Worm (Caenorhabditis elegans): ENCODE measurements around the gene W02C12.2.

Gene W02C12.2

DNA sequence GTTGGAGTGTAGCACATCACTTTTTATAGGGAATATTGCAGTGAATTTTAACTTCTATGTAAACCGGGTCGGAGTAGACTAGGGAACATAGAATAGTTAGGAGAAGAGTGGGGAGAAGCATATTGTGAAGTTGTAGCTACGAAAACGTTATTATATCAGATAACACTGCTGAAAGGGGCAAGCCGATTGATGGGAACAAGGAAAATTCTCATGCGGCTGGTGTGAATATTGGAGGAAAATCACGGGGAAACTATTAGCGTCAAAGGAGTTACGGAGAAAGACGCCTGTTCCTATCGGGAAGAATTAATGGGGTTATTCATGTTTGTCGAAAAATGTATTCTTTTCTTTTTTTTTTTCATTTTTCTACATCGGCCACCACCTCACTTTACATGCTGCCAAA is 14.5 kb downstream of the W02C12.2 start, which contains the start of gene F47C12.6:
TSS of gene F47C12.6 (minus strand) at position 101 of the 400 bp plus-strand sequence.
- TF ChIP-seq aly-1 (tag; optimal IDR thresholded peaks at IDR 0.05) (no peak), hnd-1 (tag; optimal IDR thresholded peaks at IDR 0.05) (no peak), tra-4 (tag; optimal IDR thresholded peaks at IDR 0.05) (no peak), ceh-36 (tag; optimal IDR thresholded peaks at IDR 0.05) (no peak), F13C5.2 (tag; optimal IDR thresholded peaks at IDR 0.05) (no peak), pes-1 (GFP tag; IDR thresholded peaks at IDR 0.05) (no peak), scrt-1 (GFP tag; IDR thresholded peaks at IDR 0.05) (no peak), hmbx-1 (tag; optimal IDR thresholded peaks at IDR 0.05) (no peak), ama-1 (optimal IDR thresholded peaks at IDR 0.05) (no peak), ets-7 (tag; optimal IDR thresholded peaks at IDR 0.05) (no peak), hmg-4 (GFP tag; optimal IDR thresholded peaks at IDR 0.05) (no peak), flt-1 (GFP tag; IDR thresholded peaks at IDR 0.05) (no peak), B0310.2 (tag; optimal IDR thresholded peaks at IDR 0.05) (no peak), sea-1 (GFP tag; conservative IDR thresholded peaks at IDR 0.05) (no peak), ceh-13 (GFP tag; optimal IDR thresholded peaks at IDR 0.05) (no peak), tbx-11 (GFP tag; IDR thresholded peaks at IDR 0.05) (no peak), tbx-37 (GFP tag; conservative IDR thresholded peaks at IDR 0.05) (no peak)

DNA sequence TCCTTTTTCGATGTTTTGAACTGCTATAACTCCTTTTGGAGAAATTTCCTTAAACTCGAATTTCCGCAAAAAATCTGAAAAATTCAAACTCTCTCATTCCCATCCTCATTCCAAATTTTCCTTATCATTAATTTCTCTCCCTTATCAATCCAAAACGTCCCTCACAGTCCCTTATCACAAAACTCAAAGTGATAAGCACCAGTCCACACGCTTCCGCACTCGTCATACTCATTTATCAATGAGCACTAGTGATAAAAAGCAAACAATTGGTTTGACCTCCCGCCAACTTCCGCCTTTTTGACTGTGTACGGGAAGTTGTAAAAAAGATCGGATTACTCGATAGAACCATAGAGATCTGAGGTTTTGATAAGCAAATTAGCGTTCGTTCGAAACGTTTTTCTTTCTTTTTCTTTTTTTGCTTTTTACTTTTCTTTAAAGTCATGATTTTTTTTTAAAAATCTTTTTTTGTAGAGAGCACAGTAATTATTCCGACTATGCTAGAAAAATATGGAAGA is 19.1 kb downstream of the W02C12.2 start, which contains the start of gene clec-78:
TSS of gene clec-78 (plus strand) at position 465 of the 515 bp plus-strand sequence.
- peak; percentile 35 for TF ChIP-seq B0310.2 (tag; optimal IDR thresholded peaks at IDR 0.05)
- no peak for TF ChIP-seq scrt-1 (GFP tag; IDR thresholded peaks at IDR 0.05)

DNA sequence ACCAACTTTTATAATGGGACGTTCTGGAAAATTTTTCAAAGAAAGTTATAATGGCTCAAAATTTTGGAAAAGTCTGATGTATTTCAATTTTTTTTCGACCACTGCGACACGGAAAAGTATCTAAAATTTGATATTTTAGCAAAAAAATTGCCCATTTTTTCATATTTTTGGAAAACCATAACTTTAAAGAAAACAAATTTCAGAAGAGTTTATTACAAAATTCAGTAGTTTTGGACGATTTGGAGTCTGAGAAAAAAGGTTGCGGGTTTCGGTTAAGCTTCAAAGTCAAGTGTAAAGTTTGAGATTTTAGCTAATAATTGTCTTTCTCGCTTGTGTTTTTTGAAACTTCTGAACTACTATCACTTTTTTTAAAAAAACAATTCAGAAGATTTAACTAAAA is 19.6 kb downstream of the W02C12.2 start:
- TF ChIP-seq tra-4 (tag; optimal IDR thresholded peaks at IDR 0.05) (no peak), sea-1 (GFP tag; conservative IDR thresholded peaks at IDR 0.05) (no peak), ceh-36 (tag; optimal IDR thresholded peaks at IDR 0.05) (no peak), hmg-4 (GFP tag; optimal IDR thresholded peaks at IDR 0.05) (no peak), scrt-1 (GFP tag; IDR thresholded peaks at IDR 0.05) (no peak), ceh-13 (GFP tag; optimal IDR thresholded peaks at IDR 0.05) (no peak), B0310.2 (tag; optimal IDR thresholded peaks at IDR 0.05) (no peak), tbx-37 (GFP tag; conservative IDR thresholded peaks at IDR 0.05) (no peak), ama-1 (optimal IDR thresholded peaks at IDR 0.05) (no peak), tbx-11 (GFP tag; IDR thresholded peaks at IDR 0.05) (no peak), pes-1 (GFP tag; IDR thresholded peaks at IDR 0.05) (no peak), aly-1 (tag; optimal IDR thresholded peaks at IDR 0.05) (no peak), F13C5.2 (tag; optimal IDR thresholded peaks at IDR 0.05) (no peak), flt-1 (GFP tag; IDR thresholded peaks at IDR 0.05) (no peak), hmbx-1 (tag; optimal IDR thresholded peaks at IDR 0.05) (no peak), ets-7 (tag; optimal IDR thresholded peaks at IDR 0.05) (no peak)

DNA sequence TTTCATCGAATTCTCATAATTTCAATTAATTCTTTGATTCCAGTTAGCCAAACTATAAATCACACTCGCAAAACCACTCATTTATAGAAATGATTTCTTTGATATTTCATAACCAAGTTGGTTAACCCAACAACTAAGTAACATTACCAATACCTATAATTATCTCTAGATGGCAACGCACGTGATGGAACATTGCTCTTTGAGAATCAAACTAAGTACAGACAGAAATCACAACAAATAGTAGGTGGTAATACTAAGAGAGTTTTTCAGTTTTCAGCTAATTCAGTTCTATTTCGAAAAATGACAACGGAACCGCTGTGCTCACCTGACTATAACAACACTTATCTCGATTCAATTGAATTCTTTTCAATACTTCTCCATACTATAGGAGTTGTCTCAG is 26.2 kb downstream of the W02C12.2 start, which contains the start of gene srh-223:
TSS of gene srh-223 (plus strand) at position 301 of the 400 bp plus-strand sequence.
- no peak for TF ChIP-seq aly-1 (tag; optimal IDR thresholded peaks at IDR 0.05)
- TF ChIP-seq F13C5.2 (tag; optimal IDR thresholded peaks at IDR 0.05): no peak
- no peak for TF ChIP-seq ceh-13 (GFP tag; optimal IDR thresholded peaks at IDR 0.05)
- TF ChIP-seq flt-1 (GFP tag; IDR thresholded peaks at IDR 0.05): no peak
- no peak for TF ChIP-seq ceh-36 (tag; optimal IDR thresholded peaks at IDR 0.05)
- no peak for TF ChIP-seq sea-1 (GFP tag; conservative IDR thresholded peaks at IDR 0.05)
- no peak for TF ChIP-seq hmg-4 (GFP tag; optimal IDR thresholded peaks at IDR 0.05)
- no peak for TF ChIP-seq hmbx-1 (tag; optimal IDR thresholded peaks at IDR 0.05)
- TF ChIP-seq tra-4 (tag; optimal IDR thresholded peaks at IDR 0.05): no peak

DNA sequence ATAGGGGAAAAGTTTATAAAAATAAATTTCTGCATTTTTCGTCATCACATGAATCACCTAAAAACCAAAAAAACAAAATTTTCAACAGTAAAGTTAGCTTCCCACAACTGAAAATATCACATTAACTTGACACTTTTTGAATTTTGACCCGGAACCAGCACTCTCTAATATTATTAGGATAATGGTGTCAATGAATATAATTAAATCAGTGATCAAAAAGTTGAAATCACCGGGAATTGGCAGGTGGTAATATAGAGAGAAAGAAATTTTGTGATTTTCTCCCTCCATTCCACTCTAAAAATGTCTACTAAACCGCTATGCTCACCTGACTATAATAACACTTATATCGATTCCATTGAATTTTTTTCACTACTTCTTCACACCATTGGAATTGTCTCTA is 28.2 kb downstream of the W02C12.2 start, which contains the start of gene srh-222:
TSS of gene srh-222 (plus strand) at position 301 of the 400 bp plus-strand sequence.
- TF ChIP-seq F13C5.2 (tag; optimal IDR thresholded peaks at IDR 0.05): no peak
- no peak for TF ChIP-seq pes-1 (GFP tag; IDR thresholded peaks at IDR 0.05)
- no peak for TF ChIP-seq tbx-11 (GFP tag; IDR thresholded peaks at IDR 0.05)
- TF ChIP-seq tra-4 (tag; optimal IDR thresholded peaks at IDR 0.05): no peak
- TF ChIP-seq tbx-37 (GFP tag; conservative IDR thresholded peaks at IDR 0.05): no peak
- no peak for TF ChIP-seq sea-1 (GFP tag; conservative IDR thresholded peaks at IDR 0.05)
- no peak for TF ChIP-seq hmbx-1 (tag; optimal IDR thresholded peaks at IDR 0.05)
- no peak for TF ChIP-seq ceh-36 (tag; optimal IDR thresholded peaks at IDR 0.05)
- TF ChIP-seq flt-1 (GFP tag; IDR thresholded peaks at IDR 0.05): no peak
- TF ChIP-seq scrt-1 (GFP tag; IDR thresholded peaks at IDR 0.05): no peak
- TF ChIP-seq ama-1 (optimal IDR thresholded peaks at IDR 0.05): no peak
- no peak for TF ChIP-seq hnd-1 (tag; optimal IDR thresholded peaks at IDR 0.05)

DNA sequence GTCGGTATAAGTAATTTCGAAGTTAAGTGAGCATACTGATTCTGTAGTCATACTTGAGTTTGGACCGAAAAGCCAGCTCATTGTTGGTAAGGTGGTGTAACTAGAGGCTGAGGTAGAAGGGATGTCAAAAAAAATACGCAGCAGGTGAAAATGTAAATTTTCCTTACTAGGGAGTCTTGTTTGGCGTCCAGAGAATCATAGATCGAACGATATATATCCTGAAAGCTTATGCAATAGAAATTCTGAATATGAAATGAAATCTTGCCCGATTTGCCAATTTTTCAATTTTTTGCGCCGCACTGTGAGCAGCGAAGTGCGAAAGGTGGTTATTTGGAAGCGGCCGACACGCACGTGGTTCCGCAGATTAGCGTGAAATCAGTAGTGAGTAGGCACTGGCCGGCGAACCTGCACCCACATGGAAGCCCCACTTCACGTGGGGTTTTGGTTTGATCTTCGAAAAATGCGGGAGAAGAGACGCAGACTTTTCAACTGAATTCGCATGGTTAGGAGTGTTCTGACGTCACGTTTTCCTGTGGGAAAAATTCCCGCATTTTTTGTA is 29.7 kb downstream of the W02C12.2 start, which contains the start of gene srh-220:
TSS of gene srh-220 (minus strand) at position 51 of the 559 bp plus-strand sequence.
- TF ChIP-seq B0310.2 (tag; optimal IDR thresholded peaks at IDR 0.05) (no peak), ets-7 (tag; optimal IDR thresholded peaks at IDR 0.05) (no peak), pes-1 (GFP tag; IDR thresholded peaks at IDR 0.05) (no peak), ama-1 (optimal IDR thresholded peaks at IDR 0.05) (no peak), scrt-1 (GFP tag; IDR thresholded peaks at IDR 0.05) (no peak), hnd-1 (tag; optimal IDR thresholded peaks at IDR 0.05) (no peak), hmbx-1 (tag; optimal IDR thresholded peaks at IDR 0.05) (no peak), tbx-37 (GFP tag; conservative IDR thresholded peaks at IDR 0.05) (no peak), ceh-13 (GFP tag; optimal IDR thresholded peaks at IDR 0.05) (no peak), sea-1 (GFP tag; conservative IDR thresholded peaks at IDR 0.05) (no peak), aly-1 (tag; optimal IDR thresholded peaks at IDR 0.05) (no peak), tbx-11 (GFP tag; IDR thresholded peaks at IDR 0.05) (no peak)

DNA sequence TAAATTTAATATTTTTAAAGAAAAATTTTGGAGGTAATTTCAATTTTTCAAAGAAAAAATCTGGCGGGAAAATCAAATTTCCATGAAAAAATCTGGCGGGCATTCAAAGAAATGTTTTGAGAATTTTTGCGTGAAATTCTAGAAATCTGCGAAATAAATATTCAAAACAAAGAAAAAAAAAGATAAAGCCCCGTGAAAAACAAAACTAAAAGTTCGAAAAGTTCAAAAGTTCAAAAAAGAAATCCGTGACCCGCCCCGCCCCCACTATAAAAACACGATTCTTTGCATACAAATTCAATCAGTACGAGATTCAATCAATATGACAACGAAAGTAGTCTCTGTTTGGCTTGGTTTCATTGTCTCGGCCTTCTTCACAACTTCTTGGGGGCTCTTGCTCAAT is 34.7 kb downstream of the W02C12.2 start, which contains the start of gene clec-79:
TSS of gene clec-79 (plus strand) at position 301 of the 400 bp plus-strand sequence.
- TF ChIP-seq pes-1 (GFP tag; IDR thresholded peaks at IDR 0.05) (no peak), scrt-1 (GFP tag; IDR thresholded peaks at IDR 0.05) (no peak), hmbx-1 (tag; optimal IDR thresholded peaks at IDR 0.05) (no peak)

Data from whole organism, early embryonic.